Fruit fly (Drosophila melanogaster) Kc167 (cell line): ENCODE data around the gene COX5B.

Experiments
- Myc ChIP-seq: fragments of >200 bp; optimal IDR thresholded peaks from 2 replicates; lab custom pipeline; 2017; ENCODE audit warnings: missing external identifiers
- Sin3A ChIP-seq: fragments of >200 bp; optimal IDR thresholded peaks from 2 replicates; lab custom pipeline; 2018; ENCODE audit warnings: missing external identifiers
- h ChIP-seq: fragments of >200 bp; optimal IDR thresholded peaks from 3 replicates; lab custom pipeline; 2018; ENCODE audit warnings: missing external identifiers
- insv ChIP-seq: fragments of >200 bp; optimal IDR thresholded peaks from 3 replicates; lab custom pipeline; 2018; ENCODE audit warnings: missing external identifiers
- psq ChIP-seq: fragments of >200 bp; optimal IDR thresholded peaks from 2 replicates; lab custom pipeline; 2017; ENCODE audit warnings: missing external identifiers
- ttk ChIP-seq: sonication (Bioruptor generic); optimal IDR thresholded peaks from 2 replicates; lab custom pipeline; 2017; ENCODE audit warnings: missing external identifiers

- TF ChIP-seq psq (no peak), ttk (lab: Kevin White, UChicago) (no peak), Myc (no peak), h (lab: Kevin White, UChicago) (no peak), Sin3A (lab: Kevin White, UChicago) (no peak), insv (lab: Kevin White, UChicago) (no peak)
Measured at dm6 chr2L:6553041-6553796, 4.4 kb upstream of the COX5B start.
